Fruit fly (Drosophila melanogaster): ENCODE data around the gene CG14742.

Gene CG14742

dm6 chr3R:12236804-12237203 lies 22.5 kb downstream of the CG14742 start, which contains the start of gene Cyp313a2:
Gene Cyp313a2, minus strand, starts transcription at chr3R:12236904.
- TF ChIP-seq net (GFP tag; optimal IDR thresholded peaks at IDR 0.05), result no peak
- no peak for TF ChIP-seq CG8319 (GFP tag; optimal IDR thresholded peaks at IDR 0.05)
- TF ChIP-seq fd59A (GFP tag; optimal IDR thresholded peaks at IDR 0.05), result no peak
- TF ChIP-seq pdm3 (GFP tag; optimal IDR thresholded peaks at IDR 0.05), result no peak
- no peak for TF ChIP-seq Hr39 (GFP tag; optimal IDR thresholded peaks at IDR 0.05)
- TF ChIP-seq CG6792 (GFP tag; optimal IDR thresholded peaks at IDR 0.05), result no peak
- no peak for TF ChIP-seq CG10669 (GFP tag; optimal IDR thresholded peaks at IDR 0.05)
- TF ChIP-seq Sox14 (GFP tag; optimal IDR thresholded peaks at IDR 0.05), result no peak
- TF ChIP-seq cyc (GFP tag; optimal IDR thresholded peaks at IDR 0.05), result no peak
- no peak for TF ChIP-seq Met (GFP tag; optimal IDR thresholded peaks at IDR 0.05)
- TF ChIP-seq CG6854 (GFP tag; optimal IDR thresholded peaks at IDR 0.05), result no peak
- TF ChIP-seq CG3032 (tag; optimal IDR thresholded peaks at IDR 0.05), result no peak

- TF ChIP-seq CG7368 (GFP tag; optimal IDR thresholded peaks at IDR 0.05) (no peak), salr (GFP tag; optimal IDR thresholded peaks at IDR 0.05) (no peak), Hr4 (GFP tag; optimal IDR thresholded peaks at IDR 0.05) (no peak), Lpt (GFP tag; optimal IDR thresholded peaks at IDR 0.05) (no peak), pdm3 (GFP tag; optimal IDR thresholded peaks at IDR 0.05) (no peak), Ets96B (tag; optimal IDR thresholded peaks at IDR 0.05) (no peak), dsx (GFP tag; optimal IDR thresholded peaks at IDR 0.05; ENCODE audit: poor library complexity, severe bottlenecking) (no peak), Eip75B (GFP tag; optimal IDR thresholded peaks at IDR 0.05) (no peak), Gug (GFP tag; IDR thresholded peaks at IDR 0.05) (no peak), Met (GFP tag; optimal IDR thresholded peaks at IDR 0.05) (no peak), achi (GFP tag; optimal IDR thresholded peaks at IDR 0.05) (no peak), Blimp-1 (GFP tag; optimal IDR thresholded peaks at IDR 0.05) (no peak), esn (GFP tag; optimal IDR thresholded peaks at IDR 0.05) (no peak), CG3032 (tag; optimal IDR thresholded peaks at IDR 0.05) (no peak), CG4318 (GFP tag; optimal IDR thresholded peaks at IDR 0.05) (no peak)
Measured at dm6 chr3R:12239166-12239565, 24.9 kb downstream of the CG14742 start, which contains the start of gene Cyp313a3. Gene Cyp313a3, minus strand, starts transcription at chr3R:12239266.

- TF ChIP-seq CG16779 (tag; optimal IDR thresholded peaks at IDR 0.05) (no peak), CG9139 (GFP tag; optimal IDR thresholded peaks at IDR 0.05) (no peak), pdm3 (GFP tag; optimal IDR thresholded peaks at IDR 0.05) (no peak), OdsH (GFP tag; optimal IDR thresholded peaks at IDR 0.05) (no peak), CG3919 (GFP tag; optimal IDR thresholded peaks at IDR 0.05) (peak; percentile 14), CG6276 (GFP tag; optimal IDR thresholded peaks at IDR 0.05) (peak; percentile 27), topi (GFP tag; optimal IDR thresholded peaks at IDR 0.05) (peak; percentile 4), fkh (GFP tag; optimal IDR thresholded peaks at IDR 0.05) (peak; percentile 78), net (GFP tag; optimal IDR thresholded peaks at IDR 0.05) (peak; percentile 15), CG7368 (GFP tag; optimal IDR thresholded peaks at IDR 0.05) (no peak), CG11902 (GFP tag; optimal IDR thresholded peaks at IDR 0.05) (no peak), eg (GFP tag; IDR thresholded peaks at IDR 0.05) (peak; percentile 51; the same call in 1 of the 3 replicates), svp (GFP tag) (peak; percentile 99)
Measured at dm6 chr3R:12244468-12245060, 30.3 kb downstream of the CG14742 start.

dm6 chr3R:12248243-12248642 lies 33.9 kb downstream of the CG14742 start:
- TF ChIP-seq eg (GFP tag; IDR thresholded peaks at IDR 0.05), result no peak
- no peak for TF ChIP-seq cyc (GFP tag; optimal IDR thresholded peaks at IDR 0.05)
- no peak for TF ChIP-seq Ets21C (GFP tag; optimal IDR thresholded peaks at IDR 0.05)
- no peak for TF ChIP-seq CG9139 (GFP tag; optimal IDR thresholded peaks at IDR 0.05)
- no peak for TF ChIP-seq svp (GFP tag)
- TF ChIP-seq Lpt (GFP tag; optimal IDR thresholded peaks at IDR 0.05), result no peak
- no peak for TF ChIP-seq fd85E (GFP tag; optimal IDR thresholded peaks at IDR 0.05)
